Worm (Caenorhabditis elegans): ENCODE measurements around the gene srh-35.

The srh-35 gene

ce11 chrV:450757-451501 lies 1.9 kb upstream of the srh-35 start, which contains the start of gene nhr-123 (continued):
- no peak for TF ChIP-seq D1046.2 (GFP tag; IDR thresholded peaks at IDR 0.05)
- TF ChIP-seq R02D3.7 (tag; optimal IDR thresholded peaks at IDR 0.05) = no peak
- no peak for TF ChIP-seq attf-4 (tag; optimal IDR thresholded peaks at IDR 0.05)
- TF ChIP-seq arid-1 (GFP tag; conservative IDR thresholded peaks at IDR 0.05) = no peak
- no peak for TF ChIP-seq daf-12 (tag; optimal IDR thresholded peaks at IDR 0.05)
- no peak for TF ChIP-seq daf-16 (GFP tag; optimal IDR thresholded peaks at IDR 0.05)
- TF ChIP-seq daf-16 (tag; optimal IDR thresholded peaks at IDR 0.05) = peak; percentile 67
- no peak for TF ChIP-seq mdl-1 (tag; optimal IDR thresholded peaks at IDR 0.05)
- no peak for TF ChIP-seq pqm-1 (tag; optimal IDR thresholded peaks at IDR 0.05)
- no peak for TF ChIP-seq aly-2 (tag; optimal IDR thresholded peaks at IDR 0.05)
- TF ChIP-seq lin-13 (GFP tag; optimal IDR thresholded peaks at IDR 0.05) = no peak
- TF ChIP-seq hif-1 (tag; optimal IDR thresholded peaks at IDR 0.05) = no peak
- peak in 1 of 2 experiments; percentile 25 for TF ChIP-seq unc-62 (GFP tag; optimal IDR thresholded peaks at IDR 0.05 in 1 of 2)
- no peak for TF ChIP-seq unc-62 (tag; optimal IDR thresholded peaks at IDR 0.05)

ce11 chrV:449685-450084 lies 655 bp upstream of the srh-35 start, which contains the start of gene M02H5.8:
TSS of gene M02H5.8 (plus strand) at chrV:449981.
- TF ChIP-seq nhr-42 (GFP tag; IDR thresholded peaks at IDR 0.05) (no peak), F37D6.2 (tag; optimal IDR thresholded peaks at IDR 0.05) (no peak), fos-1 (tag; optimal IDR thresholded peaks at IDR 0.05) (no peak), mdl-1 (tag; optimal IDR thresholded peaks at IDR 0.05) (no peak), snpc-1.2 (GFP tag; IDR thresholded peaks at IDR 0.05) (no peak), lin-29 (GFP tag; IDR thresholded peaks at IDR 0.05) (no peak), unc-39 (tag; optimal IDR thresholded peaks at IDR 0.05) (no peak), nhr-10 (tag; optimal IDR thresholded peaks at IDR 0.05) (no peak), lin-1 (GFP tag; IDR thresholded peaks at IDR 0.05) (no peak), tra-1 (GFP tag; IDR thresholded peaks at IDR 0.05) (no peak), ceh-62 (tag; optimal IDR thresholded peaks at IDR 0.05) (no peak), spr-1 (tag; optimal IDR thresholded peaks at IDR 0.05) (no peak), nhr-41 (GFP tag; IDR thresholded peaks at IDR 0.05) (no peak), R02D3.7 (tag; optimal IDR thresholded peaks at IDR 0.05) (no peak), F26F4.8 (GFP tag; conservative IDR thresholded peaks at IDR 0.05) (no peak), pqm-1 (tag; optimal IDR thresholded peaks at IDR 0.05) (peak; percentile 48), ceh-44 (GFP tag; IDR thresholded peaks at IDR 0.05) (no peak), nhr-48 (tag; optimal IDR thresholded peaks at IDR 0.05) (no peak), jun-1 (tag; optimal IDR thresholded peaks at IDR 0.05) (no peak), vab-7 (GFP tag; IDR thresholded peaks at IDR 0.05) (no peak), aha-1 (tag) (peak; percentile 94), zip-2 (tag; optimal IDR thresholded peaks at IDR 0.05) (no peak), nhr-28 (tag; optimal IDR thresholded peaks at IDR 0.05) (peak; percentile 69), ceh-20 (GFP tag; IDR thresholded peaks at IDR 0.05) (no peak), lim-7 (GFP tag; IDR thresholded peaks at IDR 0.05) (no peak), Y5F2A.4 (GFP tag; optimal IDR thresholded peaks at IDR 0.05) (no peak), saeg-2 (GFP tag; IDR thresholded peaks at IDR 0.05) (no peak), zag-1 (tag; optimal IDR thresholded peaks at IDR 0.05) (no peak), lin-39 (tag; optimal IDR thresholded peaks at IDR 0.05) (no peak), ama-1 (optimal IDR thresholded peaks at IDR 0.05) (no peak), T20F7.1 (GFP tag; optimal IDR thresholded peaks at IDR 0.05) (no peak), lin-15B (tag; optimal IDR thresholded peaks at IDR 0.05) (no peak), F49E8.2 (tag; optimal IDR thresholded peaks at IDR 0.05; ENCODE audit: borderline replicate concordance) (no peak), mes-2 (tag; optimal IDR thresholded peaks at IDR 0.05; ENCODE audit: poor library complexity, severe bottlenecking) (no peak), set-16 (GFP tag; IDR thresholded peaks at IDR 0.05) (no peak), ZK546.5 (tag; optimal IDR thresholded peaks at IDR 0.05) (no peak), zfp-3 (GFP tag; conservative IDR thresholded peaks at IDR 0.05) (no peak), mep-1 (tag; optimal IDR thresholded peaks at IDR 0.05) (no peak), mxl-3 (GFP tag; optimal IDR thresholded peaks at IDR 0.05) (no peak), ctbp-1 (GFP tag; IDR thresholded peaks at IDR 0.05) (no peak)
